Fruit fly (Drosophila melanogaster): Measurements from ENCODE around the gene Rpt2.

The Rpt2 gene

dm6 chr3R:23942965-23943413 is 11.6 kb upstream of the Rpt2 start, which contains the start of gene Gdh (continued):
- TF ChIP-seq CG16813 (GFP tag; IDR thresholded peaks at IDR 0.05; ENCODE audit: partially characterized antibody) (no peak), p53 (GFP tag; optimal IDR thresholded peaks at IDR 0.05) (peak; percentile 23), CG14014 (GFP tag; IDR thresholded peaks at IDR 0.05) (no peak), en (GFP tag; optimal IDR thresholded peaks at IDR 0.05) (no peak), tio (GFP tag; optimal IDR thresholded peaks at IDR 0.05) (no peak), ci (GFP tag; IDR thresholded peaks at IDR 0.05) (peak; percentile 76), Blimp-1 (GFP tag; optimal IDR thresholded peaks at IDR 0.05) (no peak), org-1 (GFP tag; optimal IDR thresholded peaks at IDR 0.05) (no peak), CG8924 (tag; optimal IDR thresholded peaks at IDR 0.05) (no peak), lola (GFP tag; optimal IDR thresholded peaks at IDR 0.05) (no peak), Bgb (GFP tag; IDR thresholded peaks at IDR 0.05; ENCODE audit: partially characterized antibody) (peak; percentile 68; the same call in 1 of the 2 replicates), klu (GFP tag; IDR thresholded peaks at IDR 0.05) (no peak), inv (GFP tag; IDR thresholded peaks at IDR 0.05; ENCODE audit: partially characterized antibody) (peak; percentile 37; the same call in 1 of the 2 replicates), Dip3 (GFP tag; optimal IDR thresholded peaks at IDR 0.05) (peak; percentile 5), Nf-YA (GFP tag; IDR thresholded peaks at IDR 0.05) (no peak; the same call in 1 of the 2 replicates), lov (optimal IDR thresholded peaks at IDR 0.05) (no peak), lov (GFP tag; IDR thresholded peaks at IDR 0.05) (no peak), NC2α (GFP tag; optimal IDR thresholded peaks at IDR 0.05) (peak; percentile 32), CG10267 (tag; optimal IDR thresholded peaks at IDR 0.05) (no peak), CG5180 (GFP tag; optimal IDR thresholded peaks at IDR 0.05) (no peak), unc-4 (GFP tag; IDR thresholded peaks at IDR 0.05; ENCODE audit: partially characterized antibody) (peak; percentile 59), cwo (GFP tag; optimal IDR thresholded peaks at IDR 0.05) (peak; percentile 94), CG13296 (GFP tag; optimal IDR thresholded peaks at IDR 0.05) (peak; percentile 51), dimm (GFP tag; IDR thresholded peaks at IDR 0.05) (no peak), Xrp1 (GFP tag; IDR thresholded peaks at IDR 0.05) (no peak), ttk (GFP tag; IDR thresholded peaks at IDR 0.05) (no peak), Trl (optimal IDR thresholded peaks at IDR 0.05) (peak; percentile 53 to 69), Trl (GFP tag; optimal IDR thresholded peaks at IDR 0.05) (peak; percentile 24), onecut (GFP tag; IDR thresholded peaks at IDR 0.05) (peak; percentile 43), Pdp1 (GFP tag; optimal IDR thresholded peaks at IDR 0.05) (peak in 1 of 2 experiments; percentile 23), zf30C (GFP tag; optimal IDR thresholded peaks at IDR 0.05) (no peak), CG4707 (GFP tag; optimal IDR thresholded peaks at IDR 0.05) (no peak), CG7745 (tag; optimal IDR thresholded peaks at IDR 0.05) (no peak), CG12299 (tag; optimal IDR thresholded peaks at IDR 0.05) (no peak), sug (tag; optimal IDR thresholded peaks at IDR 0.05) (peak; percentile 68), hkb (optimal IDR thresholded peaks at IDR 0.05) (no peak), hkb (GFP tag; IDR thresholded peaks at IDR 0.05) (peak; percentile 55; the same call in 1 of the 2 replicates), CG34224 (GFP tag; IDR thresholded peaks at IDR 0.05; ENCODE audit: partially characterized antibody) (peak; percentile 54; the same call in 1 of the 3 replicates), fu2 (GFP tag; optimal IDR thresholded peaks at IDR 0.05) (no peak), Jarid2 (GFP tag; optimal IDR thresholded peaks at IDR 0.05) (peak; percentile 96), CG31441 (GFP tag; IDR thresholded peaks at IDR 0.05) (no peak), gfzf (GFP tag; optimal IDR thresholded peaks at IDR 0.05) (no peak), NfI (GFP tag; optimal IDR thresholded peaks at IDR 0.05) (peak; percentile 26), sim (GFP tag; IDR thresholded peaks at IDR 0.05) (peak; percentile 34; the same call in 1 of the 2 replicates), CG2120 (GFP tag; optimal IDR thresholded peaks at IDR 0.05) (peak; percentile 9), Ada2b (GFP tag; IDR thresholded peaks at IDR 0.05) (no peak), fd64A (GFP tag; optimal IDR thresholded peaks at IDR 0.05) (no peak), abd-A (tag; optimal IDR thresholded peaks at IDR 0.05) (no peak), stc (GFP tag; IDR thresholded peaks at IDR 0.05) (no peak), Kr (GFP tag; optimal IDR thresholded peaks at IDR 0.05) (no peak), CG30403 (GFP tag; optimal IDR thresholded peaks at IDR 0.05) (no peak)

Measured in whole organism, embryonic.